Fruit fly (Drosophila melanogaster): Measurements from ENCODE around the gene CG44088.

Gene CG44088

DNA sequence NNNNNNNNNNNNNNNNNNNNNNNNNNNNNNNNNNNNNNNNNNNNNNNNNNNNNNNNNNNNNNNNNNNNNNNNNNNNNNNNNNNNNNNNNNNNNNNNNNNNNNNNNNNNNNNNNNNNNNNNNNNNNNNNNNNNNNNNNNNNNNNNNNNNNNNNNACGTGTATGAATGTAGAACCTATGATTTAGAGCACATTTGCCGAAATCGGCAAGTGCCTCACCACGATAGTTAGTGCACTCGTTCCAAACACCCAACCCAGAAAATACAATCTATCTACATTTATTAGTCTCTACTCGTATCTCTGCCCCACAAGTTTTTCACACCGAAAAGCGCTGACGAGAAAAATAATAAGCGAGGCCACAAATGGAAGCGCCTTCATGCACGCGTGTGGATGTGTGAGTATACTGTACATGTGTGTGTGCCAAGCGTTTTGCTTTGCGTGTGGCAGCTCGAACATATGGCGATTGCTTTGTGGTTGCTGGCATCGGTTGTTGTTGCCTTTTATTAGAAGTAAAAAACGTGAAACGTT is 29.3 kb upstream of the CG44088 start (continued):
- no peak for TF ChIP-seq CG4318 (GFP tag; optimal IDR thresholded peaks at IDR 0.05)

DNA sequence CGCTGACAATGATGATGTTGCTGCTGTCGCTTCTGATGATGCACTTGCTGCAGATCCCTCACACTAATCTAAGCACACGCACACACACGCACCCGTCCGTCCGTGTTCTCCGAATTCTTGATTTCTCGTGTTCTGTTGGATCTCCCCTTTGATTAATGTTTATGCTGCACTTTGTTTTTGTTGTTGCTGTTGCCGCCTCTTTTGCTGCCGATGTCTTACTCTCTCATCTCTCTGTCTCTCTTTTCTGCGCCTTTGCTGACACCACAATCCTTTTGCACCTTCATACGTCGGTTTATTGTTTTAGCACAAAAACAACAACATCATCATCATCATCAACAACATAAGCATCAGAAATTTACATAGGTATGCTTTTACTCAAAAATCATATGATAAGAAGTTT is 23.2 kb upstream of the CG44088 start:
- no peak for TF ChIP-seq dac (GFP tag; optimal IDR thresholded peaks at IDR 0.05)
- TF ChIP-seq Ets21C (GFP tag; optimal IDR thresholded peaks at IDR 0.05) = no peak
- no peak for TF ChIP-seq CG11762 (GFP tag; optimal IDR thresholded peaks at IDR 0.05; ENCODE audit: insufficient read depth)
- TF ChIP-seq net (GFP tag; optimal IDR thresholded peaks at IDR 0.05) = no peak
- no peak for TF ChIP-seq CG15336 (GFP tag; IDR thresholded peaks at IDR 0.05)
- no peak for TF ChIP-seq Met (GFP tag; optimal IDR thresholded peaks at IDR 0.05)
- TF ChIP-seq OdsH (GFP tag; optimal IDR thresholded peaks at IDR 0.05) = no peak
- TF ChIP-seq CG16779 (tag; optimal IDR thresholded peaks at IDR 0.05) = no peak
- TF ChIP-seq fkh (GFP tag; optimal IDR thresholded peaks at IDR 0.05) = no peak
- no peak for TF ChIP-seq Hr4 (GFP tag; optimal IDR thresholded peaks at IDR 0.05)
- no peak for TF ChIP-seq CG11294 (GFP tag; IDR thresholded peaks at IDR 0.05)
- no peak for TF ChIP-seq fd59A (GFP tag; optimal IDR thresholded peaks at IDR 0.05)
- no peak for TF ChIP-seq fd85E (GFP tag; optimal IDR thresholded peaks at IDR 0.05)
- no peak for TF ChIP-seq Eip75B (GFP tag; optimal IDR thresholded peaks at IDR 0.05)
- TF ChIP-seq CG8632 (GFP tag; optimal IDR thresholded peaks at IDR 0.05) = no peak

DNA sequence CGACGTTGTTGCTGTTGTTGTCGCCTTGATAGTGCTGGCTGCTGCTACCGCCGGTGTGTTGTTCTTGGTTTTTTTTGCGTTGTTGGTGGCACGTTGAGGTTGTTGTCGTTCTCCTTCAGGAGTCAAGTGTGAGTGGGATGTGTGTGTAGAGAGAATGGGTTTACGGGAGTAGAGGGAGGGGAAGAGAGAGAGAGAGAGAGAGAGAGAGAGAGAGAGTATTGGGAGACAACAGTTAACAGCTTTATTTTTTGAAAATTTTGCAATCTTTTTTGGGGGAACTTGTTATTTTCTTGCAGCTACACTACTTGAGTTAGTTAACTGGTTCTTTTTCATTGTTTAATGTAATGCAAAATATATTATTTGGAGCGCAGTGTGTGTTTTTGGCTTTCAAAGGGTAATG is 22.7 kb upstream of the CG44088 start:
- TF ChIP-seq CG6808 (GFP tag; optimal IDR thresholded peaks at IDR 0.05) (no peak), Smox (GFP tag; optimal IDR thresholded peaks at IDR 0.05) (no peak), Hr39 (GFP tag; optimal IDR thresholded peaks at IDR 0.05) (no peak), pdm3 (GFP tag; optimal IDR thresholded peaks at IDR 0.05) (no peak), svp (GFP tag) (no peak), CG7368 (GFP tag; optimal IDR thresholded peaks at IDR 0.05) (no peak), esn (GFP tag; optimal IDR thresholded peaks at IDR 0.05) (no peak), Eip75B (GFP tag; optimal IDR thresholded peaks at IDR 0.05) (no peak), acj6 (GFP tag; optimal IDR thresholded peaks at IDR 0.05) (no peak), fd59A (GFP tag; optimal IDR thresholded peaks at IDR 0.05) (no peak), net (GFP tag; optimal IDR thresholded peaks at IDR 0.05) (no peak), CG11294 (GFP tag; IDR thresholded peaks at IDR 0.05) (no peak)

DNA sequence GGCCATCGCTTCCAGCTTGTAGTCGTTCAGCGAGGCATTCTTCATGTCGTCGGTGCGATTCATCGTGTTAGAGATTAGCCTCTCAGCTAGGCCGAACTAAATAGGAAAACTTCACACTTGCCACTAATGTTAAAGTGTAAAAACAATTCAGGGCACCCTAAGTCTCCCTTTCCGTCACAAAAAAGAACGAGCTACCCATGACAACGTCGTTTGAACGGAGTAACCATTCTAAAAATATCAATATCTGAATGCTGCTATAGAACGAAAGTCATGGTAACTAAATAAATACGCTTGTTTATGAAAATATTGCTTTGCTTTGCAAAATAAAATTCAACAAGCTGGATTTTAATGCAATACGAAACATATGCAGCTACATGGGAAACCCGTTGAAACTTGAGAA is 9.8 kb upstream of the CG44088 start, which contains the start of gene Ccdc39:
TSS of gene Ccdc39 (minus strand) at position 101 of the 400 bp plus-strand sequence.
- no peak for TF ChIP-seq CG15336 (GFP tag; IDR thresholded peaks at IDR 0.05)
- no peak for TF ChIP-seq CG6276 (GFP tag; optimal IDR thresholded peaks at IDR 0.05)
- no peak for TF ChIP-seq eg (GFP tag; IDR thresholded peaks at IDR 0.05)
- TF ChIP-seq dsx (GFP tag; optimal IDR thresholded peaks at IDR 0.05; ENCODE audit: poor library complexity, severe bottlenecking) = no peak
- TF ChIP-seq CG11294 (GFP tag; IDR thresholded peaks at IDR 0.05) = no peak
- no peak for TF ChIP-seq CG3032 (tag; optimal IDR thresholded peaks at IDR 0.05)
- no peak for TF ChIP-seq fkh (GFP tag; optimal IDR thresholded peaks at IDR 0.05)

DNA sequence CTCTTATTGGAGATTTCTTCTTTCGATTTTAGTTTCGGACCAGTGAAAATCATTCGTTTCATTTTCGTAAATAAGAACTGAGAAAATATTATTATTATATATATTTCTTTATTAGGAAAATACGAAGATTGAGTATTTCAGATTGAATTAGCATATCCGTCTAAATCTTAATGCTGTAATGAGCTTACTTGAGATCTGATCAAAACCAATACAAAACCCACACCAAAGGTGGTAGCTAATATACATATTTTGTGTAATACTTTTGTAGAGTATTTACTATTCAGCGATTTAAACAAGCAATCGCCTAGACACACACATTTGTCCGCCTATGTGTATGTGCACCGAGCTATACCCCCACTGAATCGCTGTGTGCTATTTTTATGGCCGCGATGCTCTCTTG is 5.9 kb upstream of the CG44088 start:
- no peak for TF ChIP-seq fd59A (GFP tag; optimal IDR thresholded peaks at IDR 0.05)
- no peak for TF ChIP-seq lz (GFP tag; optimal IDR thresholded peaks at IDR 0.05)
- TF ChIP-seq salr (GFP tag; optimal IDR thresholded peaks at IDR 0.05) = no peak
- TF ChIP-seq Gug (GFP tag; IDR thresholded peaks at IDR 0.05) = no peak
- no peak for TF ChIP-seq CG1621 (tag; optimal IDR thresholded peaks at IDR 0.05)
- no peak for TF ChIP-seq CG6163 (GFP tag; IDR thresholded peaks at IDR 0.05)
- TF ChIP-seq CG11902 (GFP tag; optimal IDR thresholded peaks at IDR 0.05) = no peak
- TF ChIP-seq OdsH (GFP tag; optimal IDR thresholded peaks at IDR 0.05) = no peak
- no peak for TF ChIP-seq Hr39 (GFP tag; optimal IDR thresholded peaks at IDR 0.05)
- no peak for TF ChIP-seq dsx (GFP tag; optimal IDR thresholded peaks at IDR 0.05; ENCODE audit: poor library complexity, severe bottlenecking)
- no peak for TF ChIP-seq CG3032 (tag; optimal IDR thresholded peaks at IDR 0.05)
- TF ChIP-seq CG31627 (GFP tag; optimal IDR thresholded peaks at IDR 0.05) = no peak
- no peak for TF ChIP-seq CG11762 (GFP tag; optimal IDR thresholded peaks at IDR 0.05; ENCODE audit: insufficient read depth)
- TF ChIP-seq ss (GFP tag; optimal IDR thresholded peaks at IDR 0.05) = no peak
